Fruit fly (Drosophila melanogaster) whole organism, adult: Measurements from ENCODE around the gene CG44194.

Experiments used
- CG12768 ChIP-seq: fragments of 200-800 bp; sonication (Bioruptor generic); optimal IDR thresholded peaks from 2 replicates; lab custom pipeline; 2017; ENCODE audit warnings: missing biosample characterization, missing genetic modification characterization, mild to moderate bottlenecking, moderate library complexity, missing genetic modification reagents
- CG14711 ChIP-seq: fragments of 200-800 bp; sonication (Bioruptor generic); optimal IDR thresholded peaks from 2 replicates; lab custom pipeline; 2018; ENCODE audit warnings: missing biosample characterization, mild to moderate bottlenecking, missing genetic modification characterization, moderate library complexity
- CG33017 ChIP-seq: fragments of 200-800 bp; sonication (Bioruptor generic); optimal IDR thresholded peaks from 2 replicates; lab custom pipeline; 2018; ENCODE audit warnings: missing biosample characterization, mild to moderate bottlenecking, missing genetic modification characterization, moderate library complexity
- CG5204 ChIP-seq: fragments of 200-800 bp; sonication (Bioruptor generic); optimal IDR thresholded peaks from 2 replicates; lab custom pipeline; 2016; ENCODE audit warnings: missing biosample characterization, missing genetic modification characterization
- CG7045 ChIP-seq: fragments of 200-800 bp; sonication (Bioruptor generic); optimal IDR thresholded peaks from 2 replicates; lab custom pipeline; 2017; ENCODE audit warnings: missing biosample characterization, mild to moderate bottlenecking, missing genetic modification characterization
- CG7101 ChIP-seq: fragments of 200-800 bp; sonication (Bioruptor generic); optimal IDR thresholded peaks from 2 replicates; lab custom pipeline; 2018; ENCODE audit warnings: missing biosample characterization, mild to moderate bottlenecking, missing genetic modification characterization, moderate library complexity
- Clk ChIP-seq: fragments of 200-800 bp; sonication (Bioruptor generic); optimal IDR thresholded peaks from 2 replicates; lab custom pipeline; 2017; ENCODE audit warnings: missing biosample characterization, missing genetic modification characterization
- Mnt ChIP-seq: fragments of 200-800 bp; sonication (Bioruptor generic); optimal IDR thresholded peaks from 2 replicates; lab custom pipeline; 2016; ENCODE audit warnings: missing biosample characterization, mild to moderate bottlenecking, missing genetic modification characterization
- cic ChIP-seq: fragments of 200-800 bp; sonication (Bioruptor generic); optimal IDR thresholded peaks from 2 replicates; lab custom pipeline; 2017; ENCODE audit warnings: missing biosample characterization, mild to moderate bottlenecking, missing genetic modification characterization, moderate library complexity
- cnc ChIP-seq, 2 experiments: fragments of >200 bp; optimal IDR thresholded peaks; 2 replicates each; lab custom pipeline; 2017
- kay ChIP-seq: fragments of 200-800 bp; sonication (Bioruptor generic); peaks from one replicate; lab custom pipeline; 2016; ENCODE audit warnings: missing biosample characterization, missing genetic modification characterization, borderline replicate concordance
- pad ChIP-seq: fragments of 200-800 bp; sonication (Bioruptor generic); optimal IDR thresholded peaks from 3 replicates; lab custom pipeline; 2017; ENCODE audit warnings: missing biosample characterization, missing genetic modification characterization, mild to moderate bottlenecking, moderate library complexity, missing genetic modification reagents

DNA sequence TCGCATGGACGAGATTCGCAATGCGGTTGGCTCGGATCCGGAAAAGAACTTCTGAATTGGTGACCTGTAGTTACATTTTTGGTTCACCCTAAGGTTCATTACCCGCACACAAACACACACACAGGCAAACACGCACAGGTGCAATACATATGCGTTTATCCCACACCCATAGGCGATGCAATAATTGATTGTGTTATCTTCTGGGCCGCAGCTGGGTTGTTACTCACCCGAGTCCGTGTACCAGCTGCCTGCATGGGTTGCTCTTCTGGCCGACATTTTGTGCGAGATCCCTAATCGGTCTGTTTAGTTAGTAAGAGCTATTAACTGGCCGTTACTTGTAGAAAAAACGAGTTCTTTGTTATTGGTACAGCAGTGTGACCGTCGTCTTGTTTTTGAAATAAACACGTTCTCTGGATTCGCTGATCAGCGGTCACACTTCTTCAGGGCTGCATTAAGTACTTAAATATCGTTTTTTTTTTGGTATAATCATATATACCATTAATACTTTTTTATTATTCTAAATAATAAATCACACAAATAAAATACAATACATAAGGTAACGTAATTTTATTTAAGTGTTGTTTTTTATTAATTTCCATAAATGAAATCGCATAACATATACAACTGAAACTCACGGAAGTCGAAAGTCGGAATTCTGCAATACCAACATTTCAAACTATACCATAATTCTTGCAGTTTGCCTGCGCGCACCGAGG lies 13.5 kb upstream of the CG44194 start, which contains the start of gene CG8031:
- no peak for TF ChIP-seq cic (GFP tag; lab: Kevin White, UChicago)
- peak; percentile 51 for TF ChIP-seq Mnt (GFP tag; lab: Kevin White, UChicago)
- TF ChIP-seq CG5204, result no peak
- no peak for TF ChIP-seq CG33017 (tag; lab: Kevin White, UChicago)
- TF ChIP-seq cnc (optimal IDR thresholded peaks at IDR 0.05; lab: Kevin White, UChicago), result no peak
- no peak for TF ChIP-seq pad (GFP tag; lab: Kevin White, UChicago)
- no peak for TF ChIP-seq kay (GFP tag; lab: Kevin White, UChicago)
- TF ChIP-seq CG14711, result no peak
- peak; percentile 53 for TF ChIP-seq CG7101 (tag; lab: Kevin White, UChicago)
- TF ChIP-seq CG7045, result no peak
- no peak for TF ChIP-seq CG12768 (GFP tag; lab: Kevin White, UChicago)
- TF ChIP-seq Clk, result no peak
